Worm (Caenorhabditis elegans): ENCODE data around the gene nhr-175.

DNA sequence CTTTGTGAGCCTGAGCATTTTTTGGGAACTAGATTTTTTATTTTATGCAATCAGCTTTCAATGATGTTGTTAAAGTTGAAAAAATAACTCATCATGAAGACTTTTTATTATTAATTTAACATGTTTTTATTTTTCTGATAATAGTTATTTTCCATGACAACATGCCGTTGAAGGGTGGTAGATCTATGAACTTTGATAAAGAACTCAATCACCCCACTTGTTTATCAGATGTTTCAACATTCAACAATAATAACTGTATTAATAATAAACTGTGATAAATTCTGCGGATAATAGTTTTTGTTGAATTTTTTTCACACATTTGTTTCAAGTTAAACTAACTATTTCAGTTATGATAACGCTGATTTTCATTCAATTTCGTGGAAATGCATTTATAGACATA is 25.0 kb downstream of the nhr-175 start:
- TF ChIP-seq ceh-82 (tag; optimal IDR thresholded peaks at IDR 0.05) (no peak), nhr-6 (tag; optimal IDR thresholded peaks at IDR 0.05) (no peak), unc-62 (GFP tag; optimal IDR thresholded peaks at IDR 0.05) (no peak), nhr-77 (tag; optimal IDR thresholded peaks at IDR 0.05) (no peak), nhr-12 (tag; optimal IDR thresholded peaks at IDR 0.05) (no peak), nhr-11 (tag; optimal IDR thresholded peaks at IDR 0.05) (no peak), blmp-1 (tag; optimal IDR thresholded peaks at IDR 0.05; ENCODE audit: insufficient read depth) (no peak)
